Worm (Caenorhabditis elegans) whole organism, L1 larva: ENCODE measurements around the gene cdkr-3.
A peak's percentile ranks its signal among the peaks of the same experiment; 100 is the strongest.

Experiments
- C34B4.2 ChIP-seq: sonication (generic microtip); optimal IDR thresholded peaks from 2 replicates; lab custom pipeline; 2017; ENCODE audit warnings: mild to moderate bottlenecking, missing genetic modification characterization, missing compliant biosample characterization
- Y116A8C.19 ChIP-seq: sonication (generic microtip); optimal IDR thresholded peaks from 2 replicates; lab custom pipeline; 2016; ENCODE audit warnings: missing compliant biosample characterization, missing genetic modification characterization, borderline replicate concordance
- aha-1 ChIP-seq: fragments of 150-350 bp; optimal IDR thresholded peaks from 2 replicates; lab custom pipeline; 2014; ENCODE audit warnings: missing biosample characterization, missing genetic modification characterization
- ceh-8 ChIP-seq: fragments of 200-800 bp; sonication (Bioruptor generic); optimal IDR thresholded peaks from 2 replicates; lab custom pipeline; 2018; ENCODE audit warnings: mild to moderate bottlenecking, missing genetic modification characterization, moderate library complexity, missing compliant biosample characterization
- ceh-90 ChIP-seq: sonication (generic microtip); optimal IDR thresholded peaks from 2 replicates; lab custom pipeline; 2016; ENCODE audit warnings: missing genetic modification characterization, missing compliant biosample characterization
- ces-1 ChIP-seq: fragments of 150-350 bp; optimal IDR thresholded peaks from 2 replicates; lab custom pipeline; 2014; ENCODE audit warnings: missing biosample characterization, missing genetic modification reagents, missing genetic modification characterization
- dpl-1 ChIP-seq, 3 experiments: fragments of 150-350 bp in 2 of 3; sonication (generic microtip) in 1 of 3; optimal IDR thresholded peaks; 2 replicates each; lab custom pipeline; 2014 to 2017; ENCODE audit warnings: missing biosample characterization in 3 of 3, missing genetic modification characterization in 3 of 3, missing genetic modification reagents in 3 of 3
- efl-1 ChIP-seq, 4 experiments: fragments of 150-350 bp; optimal IDR thresholded peaks in 3 of 4; peaks in 1 of 4; 1 replicate in 1 of 4; 2 replicates in 3 of 4; lab custom pipeline; 2014; ENCODE audit warnings: missing biosample characterization in 2 of 4, missing genetic modification characterization in 2 of 4, missing genetic modification reagents in 2 of 4
- efl-3 ChIP-seq: fragments of 200-800 bp; sonication (Bioruptor generic); optimal IDR thresholded peaks from 2 replicates; lab custom pipeline; 2018; ENCODE audit warnings: mild to moderate bottlenecking, missing genetic modification characterization, missing compliant biosample characterization
- elt-2 ChIP-seq: sonication (generic microtip); optimal IDR thresholded peaks from 2 replicates; lab custom pipeline; 2016; ENCODE audit warnings: missing genetic modification characterization, mild to moderate bottlenecking, inconsistent platforms, missing compliant biosample characterization, missing genetic modification reagents
- elt-3 ChIP-seq, 6 experiments: fragments of 150-350 bp in 1 of 6; sonication (generic microtip); optimal IDR thresholded peaks; 2 replicates each; lab custom pipeline; 2017 to 2018; ENCODE audit warnings: missing biosample characterization in 6 of 6, missing genetic modification characterization in 6 of 6, inconsistent platforms in 1 of 6
- ets-5 ChIP-seq: fragments of 200-800 bp; sonication (Bioruptor generic); IDR thresholded peaks from 2 replicates; pipeline ENCODE4 v1.3.6; 2022; ENCODE audit warnings: missing genetic modification characterization, missing compliant biosample characterization
- hlh-17 ChIP-seq: fragments of 200-800 bp; sonication (Bioruptor generic); optimal IDR thresholded peaks from 2 replicates; lab custom pipeline; 2018; ENCODE audit warnings: missing genetic modification characterization, mild to moderate bottlenecking, missing compliant biosample characterization, moderate library complexity, borderline replicate concordance
- lin-13 ChIP-seq: fragments of 150-350 bp; optimal IDR thresholded peaks from 2 replicates; lab custom pipeline; 2014; ENCODE audit warnings: missing biosample characterization, missing genetic modification reagents, missing genetic modification characterization
- lin-15B ChIP-seq: fragments of 150-350 bp; sonication (generic microtip); optimal IDR thresholded peaks from 3 replicates; lab custom pipeline; 2014; ENCODE audit warnings: missing biosample characterization, missing genetic modification characterization
- lin-35 ChIP-seq, 2 experiments: fragments of 150-350 bp; optimal IDR thresholded peaks; 2 replicates each; lab custom pipeline; 2014; ENCODE audit warnings: missing biosample characterization in 2 of 2, missing genetic modification characterization in 2 of 2, missing genetic modification reagents in 2 of 2
- mab-9 ChIP-seq: fragments of 200-800 bp; sonication (Bioruptor generic); IDR thresholded peaks from 2 replicates; pipeline ENCODE4 v1.3.6; 2022; ENCODE audit warnings: missing genetic modification reagents, missing genetic modification characterization, missing compliant biosample characterization
- nhr-11 ChIP-seq: fragments of 150-350 bp; optimal IDR thresholded peaks from 2 replicates; lab custom pipeline; 2014; ENCODE audit warnings: missing biosample characterization, missing genetic modification characterization
- nhr-20 ChIP-seq: sonication (generic microtip); optimal IDR thresholded peaks from 2 replicates; lab custom pipeline; 2016; ENCODE audit warnings: mild to moderate bottlenecking, missing genetic modification characterization, missing compliant biosample characterization
- nhr-237 ChIP-seq: fragments of 150-350 bp; optimal IDR thresholded peaks from 2 replicates; lab custom pipeline; 2014; ENCODE audit warnings: missing biosample characterization, missing genetic modification characterization
- nhr-28 ChIP-seq: fragments of 150-350 bp; optimal IDR thresholded peaks from 2 replicates; lab custom pipeline; 2014; ENCODE audit warnings: missing biosample characterization, missing genetic modification characterization
- nhr-47 ChIP-seq: sonication (generic microtip); optimal IDR thresholded peaks from 2 replicates; lab custom pipeline; 2016; ENCODE audit warnings: mild to moderate bottlenecking, missing genetic modification characterization, moderate library complexity, missing compliant biosample characterization
- nhr-71 ChIP-seq: sonication (generic microtip); optimal IDR thresholded peaks from 2 replicates; lab custom pipeline; 2016; ENCODE audit warnings: mild to moderate bottlenecking, missing genetic modification characterization, moderate library complexity, missing compliant biosample characterization
- nhr-77 ChIP-seq: fragments of 150-350 bp; optimal IDR thresholded peaks from 2 replicates; lab custom pipeline; 2014; ENCODE audit warnings: missing biosample characterization, missing genetic modification characterization
- nhr-90 ChIP-seq: sonication (generic microtip); optimal IDR thresholded peaks from 2 replicates; lab custom pipeline; 2016; ENCODE audit warnings: mild to moderate bottlenecking, missing genetic modification characterization, missing compliant biosample characterization; ENCODE audit not compliant: poor library complexity
- pag-3 ChIP-seq: sonication (generic microtip); optimal IDR thresholded peaks from 2 replicates; lab custom pipeline; 2017; ENCODE audit warnings: missing genetic modification characterization, mild to moderate bottlenecking, missing compliant biosample characterization, antibody characterized with exemption, borderline replicate concordance; ENCODE audit not compliant: insufficient read depth
- pqm-1 ChIP-seq: sonication (generic microtip); optimal IDR thresholded peaks from 3 replicates; lab custom pipeline; 2017; ENCODE audit warnings: missing biosample characterization, missing genetic modification characterization
- rnt-1 ChIP-seq: sonication (generic microtip); optimal IDR thresholded peaks from 2 replicates; lab custom pipeline; 2016; ENCODE audit warnings: mild to moderate bottlenecking, missing genetic modification characterization, moderate library complexity, missing compliant biosample characterization
- sox-4 ChIP-seq: sonication (generic microtip); optimal IDR thresholded peaks from 2 replicates; lab custom pipeline; 2016; ENCODE audit warnings: missing genetic modification characterization, missing compliant biosample characterization
- sptf-1 ChIP-seq: fragments of 150-350 bp; optimal IDR thresholded peaks from 2 replicates; lab custom pipeline; 2014; ENCODE audit warnings: missing biosample characterization, missing genetic modification characterization
- sup-37 ChIP-seq: fragments of 200-800 bp; sonication (Bioruptor generic); optimal IDR thresholded peaks from 2 replicates; lab custom pipeline; 2018; ENCODE audit warnings: mild to moderate bottlenecking, missing genetic modification characterization, missing compliant biosample characterization
- tbx-2 ChIP-seq: sonication (generic microtip); optimal IDR thresholded peaks from 2 replicates; lab custom pipeline; 2016; ENCODE audit warnings: missing genetic modification characterization, missing compliant biosample characterization
- tlp-1 ChIP-seq: fragments of 150-350 bp; optimal IDR thresholded peaks from 2 replicates; lab custom pipeline; 2014; ENCODE audit warnings: missing biosample characterization, missing genetic modification characterization
- unc-62 ChIP-seq: fragments of 150-350 bp; optimal IDR thresholded peaks from 2 replicates; lab custom pipeline; 2014; ENCODE audit warnings: missing biosample characterization, missing genetic modification reagents, missing genetic modification characterization
- vab-15 ChIP-seq: sonication (generic microtip); optimal IDR thresholded peaks from 2 replicates; lab custom pipeline; 2017; ENCODE audit warnings: missing genotype, mild to moderate bottlenecking, missing genetic modification characterization, missing compliant biosample characterization
- xbp-1 ChIP-seq: sonication (generic microtip); optimal IDR thresholded peaks from 2 replicates; lab custom pipeline; 2016; ENCODE audit warnings: missing genetic modification characterization, missing compliant biosample characterization
- zag-1 ChIP-seq: fragments of 150-350 bp; optimal IDR thresholded peaks from 2 replicates; lab custom pipeline; 2014; ENCODE audit warnings: missing biosample characterization, missing genetic modification characterization

Gene cdkr-3

ce11 chrV:20279811-20280317 lies 10.0 kb downstream of the cdkr-3 start, which contains the start of gene pqn-94:
TSS of gene pqn-94 (minus strand) at chrV:20279861.
- peak; percentile 32 for TF ChIP-seq nhr-77 (tag; lab: Kevin White, UChicago)
- no peak for TF ChIP-seq ets-5 (GFP tag; lab: Robert Waterston, UW)
- peak; percentile 0 for TF ChIP-seq tbx-2 (tag; lab: Kevin White, UChicago)

ce11 chrV:20282827-20283226 lies 12.9 kb downstream of the cdkr-3 start:
- TF ChIP-seq C34B4.2 (tag; lab: Kevin White, UChicago) (no peak), nhr-71 (tag; lab: Kevin White, UChicago) (no peak), efl-1 (optimal IDR thresholded peaks at IDR 0.05; lab: Kevin White, UChicago) (no peak), efl-1 (GFP tag; optimal IDR thresholded peaks at IDR 0.05 in 1 of 2; lab: Kevin White, UChicago) (peak in 1 of 2 experiments; percentile 34)

ce11 chrV:20289317-20289716 lies 19.4 kb downstream of the cdkr-3 start, which contains the start of gene mlt-4:
TSS of gene mlt-4 (minus strand) at chrV:20289417.
- TF ChIP-seq zag-1 (tag; lab: Kevin White, UChicago) (no peak), hlh-17 (GFP tag; lab: Kevin White, UChicago) (no peak), sox-4 (no peak), efl-3 (GFP tag; lab: Kevin White, UChicago) (no peak), tlp-1 (tag; lab: Kevin White, UChicago) (no peak), C34B4.2 (tag; lab: Kevin White, UChicago) (no peak)

DNA sequence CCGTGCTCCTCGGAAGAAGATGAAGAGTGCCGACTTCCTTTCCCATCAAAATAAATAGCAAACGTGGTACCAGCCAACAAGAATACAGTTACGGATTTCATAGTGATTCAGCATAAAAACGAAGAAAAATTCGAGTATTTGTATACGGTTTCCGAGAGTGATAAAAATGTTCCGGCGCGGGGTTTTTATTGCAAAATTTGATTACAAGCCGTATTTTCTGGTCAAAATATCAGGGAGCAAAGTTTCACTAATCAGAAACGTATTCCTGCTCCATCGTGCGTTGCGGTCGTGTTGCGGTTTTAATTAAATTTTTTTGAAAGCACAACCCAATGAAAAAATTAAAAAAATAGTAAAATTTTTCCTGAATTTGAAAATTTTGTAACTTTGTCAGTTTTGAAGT lies 24.5 kb downstream of the cdkr-3 start, which contains the start of gene clec-261:
TSS of gene clec-261 (minus strand) at position 101 of the 400 bp plus-strand sequence.
- TF ChIP-seq elt-3 (tag; optimal IDR thresholded peaks at IDR 0.05; lab: Kevin White, UChicago) (no peak), elt-2 (no peak), rnt-1 (no peak), aha-1 (tag; lab: Kevin White, UChicago) (no peak), pag-3 (tag; lab: Kevin White, UChicago) (no peak), Y116A8C.19 (tag; lab: Kevin White, UChicago) (no peak), tlp-1 (tag; lab: Kevin White, UChicago) (no peak), pqm-1 (tag; lab: Kevin White, UChicago) (no peak), nhr-11 (tag; lab: Kevin White, UChicago) (no peak), sup-37 (GFP tag; lab: Kevin White, UChicago) (no peak), nhr-90 (no peak), ceh-8 (GFP tag; lab: Kevin White, UChicago) (no peak), lin-35 (GFP tag; optimal IDR thresholded peaks at IDR 0.05; lab: Kevin White, UChicago) (no peak), nhr-20 (tag; lab: Kevin White, UChicago) (no peak), vab-15 (tag; lab: Kevin White, UChicago) (no peak), nhr-77 (tag; lab: Kevin White, UChicago) (no peak), C34B4.2 (tag; lab: Kevin White, UChicago) (no peak), lin-13 (GFP tag; lab: Kevin White, UChicago) (no peak), nhr-237 (no peak)

ce11 chrV:20297650-20298049 lies 27.7 kb downstream of the cdkr-3 start, which contains the start of gene ZC15.5:
TSS of gene ZC15.5 (plus strand) at chrV:20297950.
- TF ChIP-seq nhr-20 (tag; lab: Kevin White, UChicago) (no peak), nhr-90 (no peak), zag-1 (tag; lab: Kevin White, UChicago) (no peak), C34B4.2 (tag; lab: Kevin White, UChicago) (no peak), ces-1 (GFP tag; lab: Kevin White, UChicago) (no peak), nhr-28 (tag; lab: Kevin White, UChicago) (no peak), sptf-1 (tag; lab: Kevin White, UChicago) (no peak), unc-62 (GFP tag; lab: Kevin White, UChicago) (no peak), xbp-1 (no peak), mab-9 (no peak), nhr-11 (tag; lab: Kevin White, UChicago) (no peak), ceh-90 (tag; lab: Kevin White, UChicago) (no peak), dpl-1 (GFP tag; optimal IDR thresholded peaks at IDR 0.05; lab: Kevin White, UChicago) (no peak), nhr-47 (tag; lab: Kevin White, UChicago) (no peak), lin-15B (tag; lab: Kevin White, UChicago) (no peak)
